Worm (Caenorhabditis elegans) whole organism, dauer: Measurements from ENCODE around the gene gob-1.

Experiments
- unc-62 ChIP-seq: sonication (generic microtip); optimal IDR thresholded peaks from 2 replicates; lab custom pipeline; 2017; ENCODE audit warnings: missing biosample characterization, missing genetic modification reagents, missing genetic modification characterization

Gene gob-1

ce11 chrX:15504795-15505194 lies 11.4 kb downstream of the gob-1 start, which contains the start of gene tbh-1:
tbh-1 (minus strand) TSS chrX:15504895.
- no peak for TF ChIP-seq unc-62

ce11 chrX:15507830-15508347 lies 14.5 kb downstream of the gob-1 start, which contains the start of gene zipt-7.2:
zipt-7.2 (minus strand) TSS chrX:15507880.
- TF ChIP-seq unc-62, result no peak

DNA sequence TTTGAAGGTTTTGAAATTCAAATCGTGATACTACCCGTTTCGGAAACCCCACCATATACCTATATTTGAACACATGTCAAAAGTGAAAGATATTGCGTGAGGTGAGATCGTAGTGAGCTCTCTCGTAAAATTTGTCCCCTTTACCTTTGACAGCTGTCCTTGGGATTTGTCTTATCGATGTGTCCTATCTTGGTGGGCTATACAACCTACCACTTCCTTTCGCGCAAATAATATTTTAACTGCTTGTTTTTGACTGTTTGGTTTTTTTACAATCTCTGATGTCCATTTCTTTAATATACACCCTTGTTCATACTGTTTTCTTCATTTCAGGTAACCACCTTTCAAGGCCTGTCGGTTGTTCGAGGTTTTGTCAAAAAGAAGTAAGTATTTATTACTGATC lies 16.3 kb downstream of the gob-1 start, which contains the start of gene eat-20:
Gene eat-20 (plus strand): TSS at position 331 of the 400 bp plus-strand sequence.
- no peak for TF ChIP-seq unc-62

- TF ChIP-seq unc-62, result no peak
These were observed 21.1 kb downstream of the gob-1 start for ce11 chrX:15514547-15514946.

ce11 chrX:15515798-15516197 lies 22.4 kb downstream of the gob-1 start:
- TF ChIP-seq unc-62, result no peak

DNA sequence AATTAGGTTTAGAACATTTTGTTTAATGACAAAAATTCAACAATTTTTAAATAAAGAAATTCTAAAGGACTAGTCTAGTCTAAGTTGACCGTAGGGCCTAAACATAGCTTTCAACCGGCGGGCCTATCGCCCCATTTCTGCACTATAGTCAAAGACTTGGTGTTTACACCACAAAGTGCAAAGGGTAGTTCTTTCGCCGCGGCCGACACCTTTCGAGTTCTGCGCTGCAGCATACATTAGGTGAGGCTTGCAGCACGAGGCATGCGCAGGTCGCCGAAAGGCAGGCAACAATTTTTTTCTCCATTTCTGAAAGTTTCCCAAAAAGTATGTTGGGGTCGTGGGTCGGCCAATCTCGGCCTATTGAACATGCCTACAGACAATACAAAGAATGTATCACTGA lies 35.1 kb downstream of the gob-1 start:
- TF ChIP-seq unc-62, result no peak

DNA sequence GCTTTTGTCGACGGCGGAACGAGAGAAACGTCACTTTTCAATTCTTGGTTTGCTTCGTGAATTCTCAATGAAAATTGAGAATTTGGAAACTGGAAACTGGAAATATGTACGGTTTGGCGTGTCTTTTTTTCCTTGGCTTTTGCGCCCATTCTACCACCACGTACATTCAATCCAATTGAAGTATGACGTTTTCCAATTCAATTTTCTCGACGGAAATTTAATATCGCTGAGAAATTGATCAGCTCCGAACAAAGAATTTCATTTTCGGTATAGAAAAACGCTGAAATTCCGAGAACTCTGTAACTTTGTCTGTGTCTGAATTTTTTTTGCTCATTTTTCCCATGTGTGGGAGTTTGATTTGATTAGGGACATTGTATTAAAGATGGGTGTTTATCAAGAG lies 39.9 kb downstream of the gob-1 start:
- TF ChIP-seq unc-62, result no peak

DNA sequence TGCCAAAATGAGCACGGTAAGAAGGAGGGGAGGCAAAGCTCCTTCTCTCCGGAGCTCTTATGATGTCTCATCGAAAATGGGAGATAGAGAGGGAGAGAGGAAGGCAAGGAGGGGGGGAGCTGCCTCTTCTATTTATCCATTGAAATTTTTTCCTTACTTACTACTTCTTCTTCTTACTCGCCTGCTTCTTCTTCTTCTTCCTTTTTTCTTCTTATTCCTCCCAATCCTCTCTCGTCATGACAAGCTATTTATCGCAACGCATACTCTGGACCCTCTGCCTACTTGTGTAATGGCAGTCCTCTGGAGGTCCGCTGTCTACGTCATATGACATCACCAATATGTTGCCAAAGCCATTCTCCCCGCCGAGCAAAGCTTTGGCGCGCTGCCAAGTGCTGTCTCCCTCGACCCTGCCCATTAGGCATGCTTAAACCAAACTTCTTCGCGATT lies 41.8 kb downstream of the gob-1 start:
- no peak for TF ChIP-seq unc-62

- TF ChIP-seq unc-62, result no peak
These were observed 42.6 kb downstream of the gob-1 start for ce11 chrX:15536017-15536416.

DNA sequence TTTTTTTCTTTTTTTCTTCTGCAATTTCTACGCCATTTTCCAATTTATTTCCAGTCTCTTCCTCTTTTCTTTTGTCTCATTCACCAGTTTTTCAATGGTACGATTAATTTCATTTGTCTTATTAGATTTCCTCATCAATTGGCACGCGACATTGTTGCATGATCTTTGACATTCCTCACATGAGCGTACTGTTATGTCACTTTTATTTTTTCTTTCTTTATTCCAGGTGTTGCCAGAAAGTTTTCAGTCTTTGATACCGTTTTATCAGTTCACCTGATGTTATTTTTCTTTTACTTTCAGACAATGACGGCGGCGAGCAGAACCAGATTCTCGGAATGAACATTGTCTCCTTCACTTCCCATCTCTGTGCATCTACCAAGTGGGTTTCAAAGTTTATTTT lies 44.0 kb downstream of the gob-1 start, which contains the start of the genes olrn-1 and C02C6.14:
Gene olrn-1 (plus strand): TSS at position 301 of the 400 bp plus-strand sequence.
Gene C02C6.14 (plus strand): TSS at position 304 of the 400 bp plus-strand sequence.
- no peak for TF ChIP-seq unc-62

- TF ChIP-seq unc-62, result no peak
These were observed 45.9 kb downstream of the gob-1 start for ce11 chrX:15539299-15539698.

ce11 chrX:15541437-15541836 lies 48.0 kb downstream of the gob-1 start:
- TF ChIP-seq unc-62, result no peak

- no peak for TF ChIP-seq unc-62
These were observed 51.3 kb downstream of the gob-1 start for ce11 chrX:15544671-15545070.

- TF ChIP-seq unc-62, result no peak
These were observed 52.1 kb downstream of the gob-1 start for ce11 chrX:15545485-15545884.

DNA sequence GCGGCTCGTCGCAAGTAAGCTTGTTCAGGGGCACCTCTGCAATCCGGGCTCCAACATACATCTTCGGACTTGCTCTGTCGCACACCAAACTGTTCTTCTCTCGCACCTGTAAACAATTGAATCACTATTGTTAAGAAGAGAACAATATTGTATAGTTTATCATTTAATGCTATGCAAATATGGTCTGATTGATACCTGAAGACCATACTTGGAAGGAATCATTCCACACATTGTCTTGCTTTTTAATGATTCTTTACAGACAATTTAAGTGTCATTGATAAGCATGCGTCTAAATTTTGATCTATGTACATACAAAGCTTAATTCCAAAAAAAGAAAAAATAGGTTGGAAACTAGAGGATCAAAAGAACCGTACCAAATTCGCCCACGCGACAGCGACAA lies 53.5 kb downstream of the gob-1 start:
- no peak for TF ChIP-seq unc-62
